Fruit fly (Drosophila melanogaster): Measurements from ENCODE around the gene tal-2A.

tal-2A gene

dm6 chr3R:13793105-13793978 is 19.6 kb upstream of the tal-2A start (continued):
- TF ChIP-seq CG11294 (GFP tag; IDR thresholded peaks at IDR 0.05) (no peak), CG8632 (GFP tag; optimal IDR thresholded peaks at IDR 0.05) (peak; percentile 43), CG8119 (GFP tag; IDR thresholded peaks at IDR 0.05) (peak; percentile 46; the same call in 2 of the 3 replicates), dsx (GFP tag; optimal IDR thresholded peaks at IDR 0.05; ENCODE audit: poor library complexity, severe bottlenecking) (no peak), ss (GFP tag; optimal IDR thresholded peaks at IDR 0.05) (no peak), Hr4 (GFP tag; optimal IDR thresholded peaks at IDR 0.05) (peak; percentile 49), CG3919 (GFP tag; optimal IDR thresholded peaks at IDR 0.05) (peak; percentile 60), fd59A (GFP tag; optimal IDR thresholded peaks at IDR 0.05) (no peak), CG15336 (GFP tag; IDR thresholded peaks at IDR 0.05) (peak; percentile 70), Eip93F (GFP tag; optimal IDR thresholded peaks at IDR 0.05) (peak; percentile 70), CG3032 (tag; optimal IDR thresholded peaks at IDR 0.05) (no peak), CG10669 (GFP tag; optimal IDR thresholded peaks at IDR 0.05) (no peak), Blimp-1 (GFP tag; optimal IDR thresholded peaks at IDR 0.05) (peak; percentile 56), acj6 (GFP tag; optimal IDR thresholded peaks at IDR 0.05) (peak; percentile 77), CG11762 (GFP tag; optimal IDR thresholded peaks at IDR 0.05; ENCODE audit: insufficient read depth) (peak; percentile 15), Met (GFP tag; optimal IDR thresholded peaks at IDR 0.05) (peak; percentile 94), fd85E (GFP tag; optimal IDR thresholded peaks at IDR 0.05) (no peak), CG6276 (GFP tag; optimal IDR thresholded peaks at IDR 0.05) (no peak), net (GFP tag; optimal IDR thresholded peaks at IDR 0.05) (no peak), Eip75B (GFP tag; optimal IDR thresholded peaks at IDR 0.05) (peak; percentile 57), CG8319 (GFP tag; optimal IDR thresholded peaks at IDR 0.05) (peak; percentile 32), Sox14 (GFP tag; optimal IDR thresholded peaks at IDR 0.05) (peak; percentile 73), CG16779 (tag; optimal IDR thresholded peaks at IDR 0.05) (no peak), CG6163 (GFP tag; IDR thresholded peaks at IDR 0.05) (0 out of 3 replicates have a peak, but pooled peaks have one; percentile 53), fkh (GFP tag; optimal IDR thresholded peaks at IDR 0.05) (no peak), salr (GFP tag; optimal IDR thresholded peaks at IDR 0.05) (no peak), CG7368 (GFP tag; optimal IDR thresholded peaks at IDR 0.05) (no peak), svp (GFP tag) (peak; percentile 98), topi (GFP tag; optimal IDR thresholded peaks at IDR 0.05) (peak; percentile 88), lz (GFP tag; optimal IDR thresholded peaks at IDR 0.05) (peak; percentile 89), CG6854 (GFP tag; optimal IDR thresholded peaks at IDR 0.05) (no peak), spab (GFP tag; optimal IDR thresholded peaks at IDR 0.05) (no peak), CG32006 (GFP tag; optimal IDR thresholded peaks at IDR 0.05) (peak; percentile 25), CG4318 (GFP tag; optimal IDR thresholded peaks at IDR 0.05) (no peak), CG31627 (GFP tag; optimal IDR thresholded peaks at IDR 0.05) (peak; percentile 90)

DNA sequence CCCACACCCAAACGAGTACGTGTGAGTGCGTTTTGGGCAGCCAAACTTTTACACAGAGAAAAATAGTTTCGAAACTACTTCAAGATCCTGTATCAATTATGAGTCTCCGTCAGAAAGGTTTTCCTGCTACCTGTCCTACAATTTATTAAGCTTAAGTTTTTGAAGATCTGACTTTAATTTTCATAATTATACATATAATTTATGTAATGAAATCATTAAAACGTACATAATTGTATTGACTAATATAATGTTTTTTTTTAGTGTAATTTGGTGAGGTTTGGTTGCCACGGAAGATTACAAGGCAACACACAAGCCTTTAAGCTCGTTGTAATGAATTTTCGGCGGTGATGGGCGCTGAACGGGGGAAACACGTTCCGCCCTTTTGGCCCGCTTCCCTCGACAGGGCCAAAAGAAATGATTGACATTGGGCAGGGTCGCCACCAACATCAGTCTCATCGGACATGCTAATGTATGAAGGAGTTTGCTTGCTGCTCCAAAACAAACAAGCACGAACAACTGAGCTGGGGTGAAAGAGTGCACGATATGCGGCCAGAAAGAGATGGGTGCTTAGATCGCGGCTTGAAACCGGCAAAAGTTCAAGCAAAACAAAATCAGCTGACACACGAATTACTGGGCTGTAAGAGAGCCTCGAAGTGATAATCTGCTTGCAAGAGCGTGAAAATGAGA is 18.8 kb upstream of the tal-2A start:
- TF ChIP-seq fkh (GFP tag; optimal IDR thresholded peaks at IDR 0.05) (no peak), vri (GFP tag; optimal IDR thresholded peaks at IDR 0.05) (no peak), CG11902 (GFP tag; optimal IDR thresholded peaks at IDR 0.05) (peak; percentile 58), Hr39 (GFP tag; optimal IDR thresholded peaks at IDR 0.05) (peak; percentile 78), pdm3 (GFP tag; optimal IDR thresholded peaks at IDR 0.05) (peak; percentile 64), Eip78C (GFP tag) (peak; percentile 81), esn (GFP tag; optimal IDR thresholded peaks at IDR 0.05) (peak; percentile 87), net (GFP tag; optimal IDR thresholded peaks at IDR 0.05) (peak; percentile 55), Sox15 (GFP tag; optimal IDR thresholded peaks at IDR 0.05) (peak; percentile 55), CG10631 (GFP tag; optimal IDR thresholded peaks at IDR 0.05) (peak; percentile 56), salr (GFP tag; optimal IDR thresholded peaks at IDR 0.05) (no peak), OdsH (GFP tag; optimal IDR thresholded peaks at IDR 0.05) (peak; percentile 80), Blimp-1 (GFP tag; optimal IDR thresholded peaks at IDR 0.05) (peak; percentile 66), CG3032 (tag; optimal IDR thresholded peaks at IDR 0.05) (no peak), cyc (GFP tag; optimal IDR thresholded peaks at IDR 0.05) (peak; percentile 75), CG6854 (GFP tag; optimal IDR thresholded peaks at IDR 0.05) (no peak), CG4318 (GFP tag; optimal IDR thresholded peaks at IDR 0.05) (peak; percentile 51), CG11294 (GFP tag; IDR thresholded peaks at IDR 0.05) (no peak), CG9139 (GFP tag; optimal IDR thresholded peaks at IDR 0.05) (no peak), CG31627 (GFP tag; optimal IDR thresholded peaks at IDR 0.05) (peak; percentile 78), CG16779 (tag; optimal IDR thresholded peaks at IDR 0.05) (no peak), achi (GFP tag; optimal IDR thresholded peaks at IDR 0.05) (peak; percentile 67), Hr38 (GFP tag; optimal IDR thresholded peaks at IDR 0.05) (no peak)
